Worm (Caenorhabditis elegans) whole organism, young adult: ENCODE measurements around the gene R07E3.7.

Experiments
- C17E4.6 ChIP-seq: fragments of 200-800 bp; sonication (Bioruptor generic); IDR thresholded peaks from 2 replicates; pipeline ENCODE4 v1.3.6; 2022; ENCODE audit warnings: missing genetic modification reagents, missing genetic modification characterization, missing compliant biosample characterization
- F10E7.11 ChIP-seq: sonication (generic microtip); optimal IDR thresholded peaks from 2 replicates; lab custom pipeline; 2017; ENCODE audit warnings: mild to moderate bottlenecking, missing genetic modification characterization, moderate library complexity, missing compliant biosample characterization
- F23B12.7 ChIP-seq: sonication (generic microtip); optimal IDR thresholded peaks from 2 replicates; lab custom pipeline; 2017; ENCODE audit warnings: missing genetic modification characterization, mild to moderate bottlenecking, missing compliant biosample characterization, antibody characterized with exemption, moderate library complexity; ENCODE audit not compliant: insufficient read depth
- F55B11.4 ChIP-seq: sonication (generic microtip); optimal IDR thresholded peaks from 2 replicates; lab custom pipeline; 2016; ENCODE audit warnings: missing compliant biosample characterization, missing genetic modification characterization, borderline replicate concordance; ENCODE audit not compliant: insufficient read depth
- F57A8.1 ChIP-seq: fragments of 200-800 bp; sonication (Bioruptor generic); optimal IDR thresholded peaks from 2 replicates; lab custom pipeline; 2018; ENCODE audit warnings: mild to moderate bottlenecking, missing genetic modification characterization, moderate library complexity, missing compliant biosample characterization
- T07F8.4 ChIP-seq: sonication (generic microtip); optimal IDR thresholded peaks from 2 replicates; lab custom pipeline; 2016; ENCODE audit warnings: mild to moderate bottlenecking, missing genetic modification characterization, moderate library complexity, missing compliant biosample characterization
- Y79H2A.3 ChIP-seq: fragments of 200-800 bp; sonication (Bioruptor generic); conservative IDR thresholded peaks from 2 replicates; pipeline ENCODE4 v1.3.6; 2022; ENCODE audit warnings: missing genetic modification reagents, missing genetic modification characterization, missing compliant biosample characterization
- ama-1 ChIP-seq, 3 experiments: fragments of 150-350 bp in 1 of 3; sonication (generic microtip) in 2 of 3; optimal IDR thresholded peaks; 2 replicates each; lab custom pipeline; 2014 to 2018; ENCODE audit warnings: missing biosample characterization in 2 of 3, missing genetic modification characterization in 2 of 3, missing genetic modification reagents in 2 of 3
- aptf-2 ChIP-seq: fragments of 200-800 bp; sonication (Bioruptor generic); conservative IDR thresholded peaks from 2 replicates; pipeline ENCODE4 v1.3.6; 2022; ENCODE audit warnings: missing genetic modification reagents, missing genetic modification characterization, missing compliant biosample characterization
- attf-3 ChIP-seq: fragments of 200-800 bp; sonication (Bioruptor generic); conservative IDR thresholded peaks from 2 replicates; pipeline ENCODE4 v1.3.6; 2022; ENCODE audit warnings: missing genetic modification reagents, missing genetic modification characterization, missing compliant biosample characterization
- attf-6 ChIP-seq: fragments of 200-800 bp; sonication (Bioruptor generic); IDR thresholded peaks from 2 replicates; pipeline ENCODE4 v1.3.6; 2022; ENCODE audit warnings: missing genetic modification reagents, missing genetic modification characterization, missing compliant biosample characterization
- bed-2 ChIP-seq: fragments of 200-800 bp; sonication (Bioruptor generic); IDR thresholded peaks from 2 replicates; pipeline ENCODE4 v1.3.6; 2022; ENCODE audit warnings: missing genetic modification reagents, missing genetic modification characterization, missing compliant biosample characterization
- cebp-1 ChIP-seq, 2 experiments: fragments of 200-800 bp in 1 of 2; sonication (Bioruptor generic) in 1 of 2; sonication (generic microtip) in 1 of 2; IDR thresholded peaks in 1 of 2; optimal IDR thresholded peaks in 1 of 2; 2 replicates each; pipeline versions ENCODE4 v1.3.6 to Lab custom; 2017 to 2022; ENCODE audit warnings: missing compliant biosample characterization in 2 of 2, missing genetic modification characterization in 2 of 2, mild to moderate bottlenecking in 1 of 2, missing genetic modification reagents in 1 of 2, moderate library complexity in 1 of 2
- ceh-27 ChIP-seq: fragments of 200-800 bp; sonication (Bioruptor generic); optimal IDR thresholded peaks from 2 replicates; lab custom pipeline; 2018; ENCODE audit warnings: mild to moderate bottlenecking, missing genetic modification characterization, moderate library complexity, missing compliant biosample characterization
- ceh-40 ChIP-seq: fragments of 200-800 bp; sonication (Bioruptor generic); IDR thresholded peaks from 2 replicates; pipeline ENCODE4 v1.3.6; 2022; ENCODE audit warnings: missing genetic modification characterization, missing compliant biosample characterization
- dpl-1 ChIP-seq: fragments of 150-350 bp; optimal IDR thresholded peaks from 2 replicates; lab custom pipeline; 2014; ENCODE audit warnings: missing biosample characterization, missing genetic modification reagents, missing genetic modification characterization
- efl-1 ChIP-seq: fragments of 150-350 bp; optimal IDR thresholded peaks from 2 replicates; lab custom pipeline; 2014; ENCODE audit warnings: missing biosample characterization, missing genetic modification reagents, missing genetic modification characterization
- egl-18 ChIP-seq: fragments of 200-800 bp; sonication (Bioruptor generic); IDR thresholded peaks from 2 replicates; pipeline ENCODE4 v1.3.6; 2022; ENCODE audit warnings: missing genetic modification reagents, missing genetic modification characterization, missing compliant biosample characterization
- fkh-3 ChIP-seq: sonication (generic microtip); optimal IDR thresholded peaks from 2 replicates; lab custom pipeline; 2016; ENCODE audit warnings: mild to moderate bottlenecking, missing genetic modification characterization, missing compliant biosample characterization
- hlh-12 ChIP-seq: sonication (generic microtip); optimal IDR thresholded peaks from 2 replicates; lab custom pipeline; 2016; ENCODE audit warnings: missing genetic modification characterization, missing compliant biosample characterization
- hsf-1 ChIP-seq: fragments of 200-800 bp; sonication (Bioruptor generic); IDR thresholded peaks from 2 replicates; pipeline ENCODE4 v1.3.6; 2022; ENCODE audit warnings: missing genetic modification reagents, missing genetic modification characterization, missing compliant biosample characterization
- lag-1 ChIP-seq: fragments of 200-800 bp; sonication (Bioruptor generic); IDR thresholded peaks from 2 replicates; pipeline ENCODE4 v1.3.6; 2022; ENCODE audit warnings: missing genetic modification reagents, missing genetic modification characterization, missing compliant biosample characterization
- lin-26 ChIP-seq: fragments of 200-800 bp; sonication (Bioruptor generic); IDR thresholded peaks from 2 replicates; pipeline ENCODE4 v1.3.6; 2022; ENCODE audit warnings: missing genetic modification reagents, missing genetic modification characterization, missing compliant biosample characterization
- lin-35 ChIP-seq, 3 experiments: fragments of 150-350 bp in 2 of 3; sonication (generic microtip) in 1 of 3; optimal IDR thresholded peaks; 2 replicates each; lab custom pipeline; 2014 to 2018; ENCODE audit warnings: missing biosample characterization in 3 of 3, missing genetic modification characterization in 3 of 3, missing genetic modification reagents in 3 of 3
- lir-1 ChIP-seq: fragments of 200-800 bp; sonication (Bioruptor generic); conservative IDR thresholded peaks from 2 replicates; pipeline ENCODE4 v1.3.6; 2022; ENCODE audit warnings: missing genetic modification reagents, missing genetic modification characterization, missing compliant biosample characterization
- mxl-1 ChIP-seq: sonication (generic microtip); optimal IDR thresholded peaks from 2 replicates; lab custom pipeline; 2016; ENCODE audit warnings: missing genetic modification characterization, missing compliant biosample characterization
- pha-4 ChIP-seq: fragments of 150-350 bp; sonication (generic microtip); optimal IDR thresholded peaks from 2 replicates; lab custom pipeline; 2014; ENCODE audit warnings: missing biosample characterization, missing genetic modification reagents, missing genetic modification characterization
- repo-1 ChIP-seq: sonication (generic microtip); optimal IDR thresholded peaks from 2 replicates; lab custom pipeline; 2017; ENCODE audit warnings: mild to moderate bottlenecking, missing genetic modification characterization, missing compliant biosample characterization
- snpc-1.1 ChIP-seq: sonication (generic microtip); optimal IDR thresholded peaks from 2 replicates; lab custom pipeline; 2017; ENCODE audit warnings: missing genetic modification characterization, mild to moderate bottlenecking, missing compliant biosample characterization, antibody characterized with exemption, moderate library complexity, missing genotype, missing genetic modification reagents; ENCODE audit not compliant: insufficient read depth
- snpc-3.4 ChIP-seq: sonication (generic microtip); optimal IDR thresholded peaks from 2 replicates; lab custom pipeline; 2017; ENCODE audit warnings: missing genetic modification characterization, mild to moderate bottlenecking, missing compliant biosample characterization, antibody characterized with exemption, moderate library complexity, missing genotype, missing genetic modification reagents
- snpc-4 ChIP-seq, 5 experiments: fragments of 150-350 bp in 1 of 5; sonication (generic microtip) in 4 of 5; optimal IDR thresholded peaks; 2 replicates each; lab custom pipeline; 2014 to 2018; ENCODE audit warnings: missing genetic modification characterization in 5 of 5, missing biosample characterization in 3 of 5, antibody characterized with exemption in 2 of 5, mild to moderate bottlenecking in 2 of 5, missing compliant biosample characterization in 2 of 5, missing genotype in 2 of 5, moderate library complexity in 2 of 5, missing genetic modification reagents in 1 of 5
- zfh-2 ChIP-seq: fragments of 200-800 bp; sonication (Bioruptor generic); conservative IDR thresholded peaks from 2 replicates; pipeline ENCODE4 v1.3.6; 2022; ENCODE audit warnings: missing genetic modification reagents, missing genetic modification characterization, missing compliant biosample characterization
- ztf-28 ChIP-seq: fragments of 200-800 bp; sonication (Bioruptor generic); IDR thresholded peaks from 2 replicates; pipeline ENCODE4 v1.3.6; 2022; ENCODE audit warnings: missing genetic modification reagents, missing genetic modification characterization, missing compliant biosample characterization
- ztf-3 ChIP-seq: fragments of 200-800 bp; sonication (Bioruptor generic); optimal IDR thresholded peaks from 2 replicates; lab custom pipeline; 2018; ENCODE audit warnings: mild to moderate bottlenecking, missing genetic modification characterization, missing compliant biosample characterization

The R07E3.7 gene

DNA sequence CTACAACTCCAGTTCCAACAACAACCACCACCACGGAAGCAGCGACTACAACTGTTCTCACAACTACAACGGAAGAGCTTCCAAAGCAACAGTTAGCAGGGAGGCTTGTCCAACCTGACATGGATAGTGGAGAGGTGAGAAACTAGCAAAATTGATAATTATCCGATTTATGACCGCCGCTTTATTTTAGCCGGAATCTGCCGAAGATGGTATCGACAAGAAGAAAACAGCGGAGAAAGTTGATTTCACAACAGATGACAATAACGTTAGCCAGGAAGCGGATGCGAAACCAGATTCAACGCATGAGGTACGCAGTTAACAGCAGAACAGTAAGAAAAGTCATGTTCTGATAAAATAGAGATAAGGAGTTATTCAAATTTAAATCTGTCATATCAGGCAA, 37.1 kb downstream of the R07E3.7 start:
- TF ChIP-seq hlh-12 (tag; lab: Kevin White, UChicago) (no peak), cebp-1 (GFP tag; IDR thresholded peaks at IDR 0.05; lab: Robert Waterston, UW) (no peak), cebp-1 (tag; optimal IDR thresholded peaks at IDR 0.05; lab: Kevin White, UChicago) (no peak), efl-1 (GFP tag; lab: Kevin White, UChicago) (no peak), fkh-3 (tag; lab: Kevin White, UChicago) (no peak), lag-1 (GFP tag; lab: Robert Waterston, UW) (no peak), mxl-1 (tag; lab: Kevin White, UChicago) (no peak), ama-1 (optimal IDR thresholded peaks at IDR 0.05; lab: Kevin White, UChicago) (no peak), ama-1 (GFP tag; optimal IDR thresholded peaks at IDR 0.05; lab: Kevin White, UChicago) (no peak), snpc-1.1 (tag; lab: Kevin White, UChicago) (no peak), lir-1 (GFP tag; lab: Robert Waterston, UW) (no peak), ztf-28 (no peak), repo-1 (no peak), C17E4.6 (GFP tag; lab: Robert Waterston, UW) (no peak)
- TF ChIP-seq, all 124 proteins: peak for 0

DNA sequence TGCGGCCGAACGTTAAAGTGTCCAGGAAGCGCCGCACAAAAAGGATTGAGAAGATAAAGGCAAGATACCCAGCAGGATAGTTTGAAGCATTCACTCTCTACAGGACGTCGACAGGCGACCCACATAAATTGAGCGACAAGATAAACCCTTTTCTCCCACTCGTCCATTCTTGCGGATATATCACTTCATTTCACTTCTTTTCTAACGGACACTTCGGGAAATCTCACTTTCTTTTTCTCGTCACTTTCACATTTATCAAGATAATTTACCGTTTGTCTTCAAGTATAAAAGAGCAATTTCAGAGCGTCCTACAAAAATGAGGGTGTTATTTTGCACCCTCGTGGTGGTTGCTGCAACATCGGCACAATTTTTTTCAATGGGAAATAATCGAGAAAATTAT, 38.0 kb downstream of the R07E3.7 start, which contains the start of gene R07E3.6:
TSS of gene R07E3.6 (plus strand) at position 158 of the 400 bp plus-strand sequence.
- TF ChIP-seq snpc-4 (GFP tag; optimal IDR thresholded peaks at IDR 0.05; lab: Kevin White, UChicago) (no peak), snpc-4 (tag; optimal IDR thresholded peaks at IDR 0.05; lab: Kevin White, UChicago) (no peak), pha-4 (tag; lab: Kevin White, UChicago) (no peak), ceh-27 (no peak), hsf-1 (GFP tag; lab: Robert Waterston, UW) (no peak), egl-18 (GFP tag; lab: Robert Waterston, UW) (no peak), ceh-40 (GFP tag; lab: Robert Waterston, UW) (no peak)

DNA sequence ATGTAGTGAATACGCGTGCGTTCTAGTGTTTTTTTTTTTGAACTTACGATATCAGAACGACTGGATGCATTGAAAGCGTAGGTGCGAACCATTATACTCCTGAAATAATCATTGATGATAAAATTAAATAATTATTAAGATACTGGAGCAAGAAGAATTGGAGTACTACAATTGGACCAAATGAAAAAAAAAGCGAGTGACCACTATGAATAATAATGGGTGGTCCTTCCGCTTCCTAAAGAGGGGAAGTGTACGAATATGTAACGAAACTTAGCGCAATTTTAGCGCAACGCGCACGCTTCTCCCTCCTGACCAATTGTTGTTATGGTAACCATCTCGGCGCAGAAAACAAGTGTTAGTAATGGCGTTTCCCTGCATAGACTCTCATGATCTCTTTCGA, 39.6 kb downstream of the R07E3.7 start, which contains the start of gene F41E7.9:
TSS of gene F41E7.9 (minus strand) at position 101 of the 400 bp plus-strand sequence.
- TF ChIP-seq zfh-2 (GFP tag; lab: Robert Waterston, UW) (no peak), bed-2 (GFP tag; lab: Robert Waterston, UW) (no peak), dpl-1 (GFP tag; lab: Kevin White, UChicago) (no peak), aptf-2 (GFP tag; lab: Robert Waterston, UW) (no peak), Y79H2A.3 (GFP tag; lab: Robert Waterston, UW) (no peak), lin-26 (no peak), F10E7.11 (tag; lab: Kevin White, UChicago) (no peak), attf-3 (no peak), lag-1 (GFP tag; lab: Robert Waterston, UW) (no peak), lin-35 (GFP tag; optimal IDR thresholded peaks at IDR 0.05; lab: Kevin White, UChicago) (no peak), F57A8.1 (GFP tag; lab: Kevin White, UChicago) (no peak), snpc-3.4 (tag; lab: Kevin White, UChicago) (no peak), ztf-3 (no peak), attf-6 (GFP tag; lab: Robert Waterston, UW) (no peak), F55B11.4 (tag; lab: Kevin White, UChicago) (no peak), ceh-27 (no peak), T07F8.4 (tag; lab: Kevin White, UChicago) (no peak), F23B12.7 (no peak)
- TF ChIP-seq, all 124 proteins: peak for 0
